Worm (Caenorhabditis elegans) whole organism, L4 larva: ENCODE results near the gene Y37D8A.8.

Experiments
- F26F4.8 ChIP-seq: fragments of 200-800 bp; sonication (Bioruptor generic); conservative IDR thresholded peaks from 2 replicates; pipeline ENCODE4 v1.3.6; 2022; ENCODE audit warnings: missing genetic modification characterization, missing compliant biosample characterization
- Y105C5A.15 ChIP-seq: fragments of 200-800 bp; sonication (Bioruptor generic); IDR thresholded peaks from 2 replicates; pipeline ENCODE4 v1.3.6; 2022; ENCODE audit warnings: missing genetic modification characterization, missing compliant biosample characterization
- Y48G9A.11 ChIP-seq: fragments of 200-800 bp; sonication (Bioruptor generic); IDR thresholded peaks from 2 replicates; pipeline ENCODE4 v1.3.6; 2022; ENCODE audit warnings: missing genetic modification reagents, missing genetic modification characterization, missing compliant biosample characterization
- Y5F2A.4 ChIP-seq: fragments of 200-800 bp; sonication (Bioruptor generic); optimal IDR thresholded peaks from 2 replicates; lab custom pipeline; 2018; ENCODE audit warnings: mild to moderate bottlenecking, missing genetic modification characterization, missing compliant biosample characterization
- aha-1 ChIP-seq: fragments of 150-350 bp; peaks from one replicate; lab custom pipeline; 2014; ENCODE audit warnings: missing biosample characterization, missing genetic modification characterization
- aly-2 ChIP-seq: sonication (generic microtip); optimal IDR thresholded peaks from 2 replicates; lab custom pipeline; 2018; ENCODE audit warnings: missing biosample characterization, missing genetic modification characterization
- attf-4 ChIP-seq: sonication (generic microtip); optimal IDR thresholded peaks from 3 replicates; lab custom pipeline; 2017; ENCODE audit warnings: missing biosample characterization, missing genetic modification characterization
- ceh-28 ChIP-seq: fragments of 150-350 bp; optimal IDR thresholded peaks from 2 replicates; lab custom pipeline; 2014; ENCODE audit warnings: missing biosample characterization, missing genetic modification reagents, missing genetic modification characterization
- ceh-82 ChIP-seq: sonication (generic microtip); optimal IDR thresholded peaks from 2 replicates; lab custom pipeline; 2017; ENCODE audit warnings: missing biosample characterization, missing genetic modification characterization
- ces-1 ChIP-seq: fragments of 150-350 bp; sonication (generic microtip); optimal IDR thresholded peaks from 4 replicates; lab custom pipeline; 2014; ENCODE audit warnings: missing biosample characterization, missing genetic modification reagents, missing genetic modification characterization
- cey-2 ChIP-seq: sonication (generic microtip); optimal IDR thresholded peaks from 3 replicates; lab custom pipeline; 2017; ENCODE audit warnings: missing genetic modification characterization, mild to moderate bottlenecking, missing compliant biosample characterization, antibody characterized with exemption, borderline replicate concordance; ENCODE audit not compliant: insufficient read depth
- ctbp-1 ChIP-seq: fragments of 200-800 bp; sonication (Bioruptor generic); IDR thresholded peaks from 2 replicates; pipeline ENCODE4 v1.3.6; 2022; ENCODE audit warnings: missing genetic modification reagents, missing genetic modification characterization, missing compliant biosample characterization
- daf-12 ChIP-seq: fragments of 150-350 bp; optimal IDR thresholded peaks from 2 replicates; lab custom pipeline; 2014; ENCODE audit warnings: missing biosample characterization, missing genetic modification reagents, missing genetic modification characterization
- daf-16 ChIP-seq, 3 experiments: sonication (generic microtip); optimal IDR thresholded peaks; 2 replicates each; lab custom pipeline; 2016 to 2017; ENCODE audit warnings: missing genetic modification characterization in 3 of 3, missing genetic modification reagents in 3 of 3, mild to moderate bottlenecking in 2 of 3, missing compliant biosample characterization in 2 of 3, missing biosample characterization in 1 of 3, moderate library complexity in 1 of 3
- daf-19 ChIP-seq: fragments of 200-800 bp; sonication (Bioruptor generic); conservative IDR thresholded peaks from 2 replicates; pipeline ENCODE4 v1.3.6; 2022; ENCODE audit warnings: missing genetic modification characterization, missing compliant biosample characterization
- dmd-6 ChIP-seq: fragments of 200-800 bp; sonication (Bioruptor generic); IDR thresholded peaks from 2 replicates; pipeline ENCODE4 v1.3.6; 2022; ENCODE audit warnings: missing genetic modification reagents, missing genetic modification characterization, missing compliant biosample characterization
- dpl-1 ChIP-seq: fragments of 150-350 bp; optimal IDR thresholded peaks from 2 replicates; lab custom pipeline; 2014; ENCODE audit warnings: missing biosample characterization, missing genetic modification reagents, missing genetic modification characterization
- duxl-1 ChIP-seq: sonication (generic microtip); optimal IDR thresholded peaks from 2 replicates; lab custom pipeline; 2016; ENCODE audit warnings: mild to moderate bottlenecking, missing genetic modification characterization, moderate library complexity, missing compliant biosample characterization; ENCODE audit not compliant: poor library complexity
- dve-1 ChIP-seq: sonication (generic microtip); optimal IDR thresholded peaks from 2 replicates; lab custom pipeline; 2017; ENCODE audit warnings: antibody characterized with exemption, mild to moderate bottlenecking, missing genetic modification characterization, missing compliant biosample characterization; ENCODE audit not compliant: insufficient read depth
- egl-27 ChIP-seq: sonication (generic microtip); optimal IDR thresholded peaks from 3 replicates; lab custom pipeline; 2017; ENCODE audit warnings: missing biosample characterization, missing genetic modification reagents, missing genetic modification characterization
- fkh-10 ChIP-seq: fragments of 150-350 bp; optimal IDR thresholded peaks from 2 replicates; lab custom pipeline; 2014; ENCODE audit warnings: missing biosample characterization, missing genetic modification reagents, missing genetic modification characterization
- fos-1 ChIP-seq: fragments of 150-350 bp; optimal IDR thresholded peaks from 2 replicates; lab custom pipeline; 2014; ENCODE audit warnings: missing biosample characterization, missing genetic modification characterization
- gei-8 ChIP-seq: fragments of 200-800 bp; sonication (Bioruptor generic); optimal IDR thresholded peaks from 2 replicates; lab custom pipeline; 2018; ENCODE audit warnings: mild to moderate bottlenecking, missing genetic modification characterization, missing compliant biosample characterization
- hif-1 ChIP-seq, 2 experiments: sonication (generic microtip); optimal IDR thresholded peaks; 2 replicates each; lab custom pipeline; 2016 to 2017; ENCODE audit warnings: missing compliant biosample characterization in 2 of 2, missing genetic modification characterization in 2 of 2, missing genetic modification reagents in 2 of 2, missing genotype in 2 of 2, mild to moderate bottlenecking in 1 of 2
- hlh-11 ChIP-seq: fragments of 200-800 bp; sonication (Bioruptor generic); optimal IDR thresholded peaks from 2 replicates; lab custom pipeline; 2018; ENCODE audit warnings: mild to moderate bottlenecking, missing genetic modification characterization, missing compliant biosample characterization
- hlh-30 ChIP-seq: sonication (generic microtip); optimal IDR thresholded peaks from 2 replicates; lab custom pipeline; 2017; ENCODE audit warnings: antibody characterized with exemption, mild to moderate bottlenecking, missing genetic modification characterization, missing compliant biosample characterization; ENCODE audit not compliant: insufficient read depth
- hmg-1.1 ChIP-seq: fragments of 200-800 bp; sonication (Bioruptor generic); IDR thresholded peaks from 2 replicates; pipeline ENCODE4 v1.3.6; 2022; ENCODE audit warnings: missing genetic modification reagents, missing genetic modification characterization, missing compliant biosample characterization
- jun-1 ChIP-seq: fragments of 150-350 bp; optimal IDR thresholded peaks from 2 replicates; lab custom pipeline; 2014; ENCODE audit warnings: missing biosample characterization, missing genetic modification reagents, missing genetic modification characterization
- lim-7 ChIP-seq: fragments of 200-800 bp; sonication (Bioruptor generic); IDR thresholded peaks from 2 replicates; pipeline ENCODE4 v1.3.6; 2022; ENCODE audit warnings: missing genetic modification characterization, missing compliant biosample characterization
- lin-1 ChIP-seq: fragments of 200-800 bp; sonication (Bioruptor generic); IDR thresholded peaks from 2 replicates; pipeline ENCODE4 v1.3.6; 2022; ENCODE audit warnings: missing genetic modification reagents, missing genetic modification characterization, missing compliant biosample characterization
- lin-13 ChIP-seq: fragments of 150-350 bp; optimal IDR thresholded peaks from 2 replicates; lab custom pipeline; 2014; ENCODE audit warnings: missing biosample characterization, missing genetic modification reagents, missing genetic modification characterization
- lin-39 ChIP-seq: fragments of 150-350 bp; optimal IDR thresholded peaks from 2 replicates; lab custom pipeline; 2014; ENCODE audit warnings: missing biosample characterization, missing genetic modification reagents, missing genetic modification characterization
- madf-9 ChIP-seq: fragments of 200-800 bp; sonication (Bioruptor generic); conservative IDR thresholded peaks from 2 replicates; pipeline ENCODE4 v1.3.6; 2022; ENCODE audit warnings: missing genetic modification reagents, missing genetic modification characterization, missing compliant biosample characterization
- mdt-29 ChIP-seq: fragments of 200-800 bp; sonication (Bioruptor generic); IDR thresholded peaks from 2 replicates; pipeline ENCODE4 v1.3.6; 2022; ENCODE audit warnings: missing genetic modification reagents, missing genetic modification characterization, missing compliant biosample characterization
- mep-1 ChIP-seq: fragments of 150-350 bp; sonication (generic microtip); optimal IDR thresholded peaks from 3 replicates; lab custom pipeline; 2014; ENCODE audit warnings: missing biosample characterization, missing genetic modification characterization
- nhr-102 ChIP-seq: sonication (generic microtip); optimal IDR thresholded peaks from 2 replicates; lab custom pipeline; 2016; ENCODE audit warnings: mild to moderate bottlenecking, missing genetic modification characterization, moderate library complexity, missing compliant biosample characterization
- nhr-111 ChIP-seq: fragments of 200-800 bp; sonication (Bioruptor generic); optimal IDR thresholded peaks from 2 replicates; lab custom pipeline; 2018; ENCODE audit warnings: mild to moderate bottlenecking, missing genetic modification characterization, missing compliant biosample characterization
- nhr-237 ChIP-seq: sonication (generic microtip); optimal IDR thresholded peaks from 2 replicates; lab custom pipeline; 2017; ENCODE audit warnings: missing biosample characterization, missing genetic modification characterization
- nhr-28 ChIP-seq: fragments of 150-350 bp; optimal IDR thresholded peaks from 2 replicates; lab custom pipeline; 2014; ENCODE audit warnings: missing biosample characterization, missing genetic modification characterization
- nhr-41 ChIP-seq: fragments of 200-800 bp; sonication (Bioruptor generic); IDR thresholded peaks from 2 replicates; pipeline ENCODE4 v1.3.6; 2022; ENCODE audit warnings: missing genetic modification reagents, missing genetic modification characterization, missing compliant biosample characterization
- php-3 ChIP-seq: fragments of 200-800 bp; sonication (Bioruptor generic); IDR thresholded peaks from 2 replicates; pipeline ENCODE4 v1.3.6; 2022; ENCODE audit warnings: missing genetic modification reagents, missing genetic modification characterization, missing compliant biosample characterization
- pqm-1 ChIP-seq: sonication (generic microtip); optimal IDR thresholded peaks from 2 replicates; lab custom pipeline; 2017; ENCODE audit warnings: missing biosample characterization, missing genetic modification characterization
- rbr-2 ChIP-seq: sonication (generic microtip); optimal IDR thresholded peaks from 2 replicates; lab custom pipeline; 2016; ENCODE audit warnings: missing genotype, missing genetic modification characterization, missing compliant biosample characterization
- saeg-2 ChIP-seq: fragments of 200-800 bp; sonication (Bioruptor generic); IDR thresholded peaks from 2 replicates; pipeline ENCODE4 v1.3.6; 2022; ENCODE audit warnings: missing genetic modification reagents, missing genetic modification characterization, missing compliant biosample characterization
- skn-1 ChIP-seq: fragments of 150-350 bp; optimal IDR thresholded peaks from 2 replicates; lab custom pipeline; 2014; ENCODE audit warnings: missing biosample characterization, missing genetic modification characterization
- snpc-1.2 ChIP-seq: fragments of 200-800 bp; sonication (Bioruptor generic); IDR thresholded peaks from 2 replicates; pipeline ENCODE4 v1.3.6; 2022; ENCODE audit warnings: missing genetic modification reagents, missing genetic modification characterization, missing compliant biosample characterization
- snpc-4 ChIP-seq: fragments of 150-350 bp; optimal IDR thresholded peaks from 2 replicates; lab custom pipeline; 2014; ENCODE audit warnings: missing biosample characterization, missing genetic modification characterization
- spr-3 ChIP-seq: fragments of 200-800 bp; sonication (Bioruptor generic); optimal IDR thresholded peaks from 2 replicates; lab custom pipeline; 2018; ENCODE audit warnings: mild to moderate bottlenecking, missing genetic modification characterization, missing compliant biosample characterization
- unc-39 ChIP-seq: sonication (generic microtip); optimal IDR thresholded peaks from 2 replicates; lab custom pipeline; 2017; ENCODE audit warnings: missing biosample characterization, missing genetic modification characterization
- unc-62 ChIP-seq, 3 experiments: fragments of 150-350 bp in 1 of 3; sonication (generic microtip); optimal IDR thresholded peaks in 2 of 3; peaks in 1 of 3; 1 replicate in 1 of 3; 2 replicates in 2 of 3; lab custom pipeline; 2014 to 2017; ENCODE audit warnings: missing biosample characterization in 3 of 3, missing genetic modification characterization in 3 of 3, missing genetic modification reagents in 3 of 3, missing genotype in 1 of 3
- zfp-3 ChIP-seq: fragments of 200-800 bp; sonication (Bioruptor generic); conservative IDR thresholded peaks from 2 replicates; pipeline ENCODE4 v1.3.6; 2022; ENCODE audit warnings: missing genetic modification reagents, missing genetic modification characterization, missing compliant biosample characterization

The Y37D8A.8 gene

ce11 chrIII:12841328-12841727 is 23.4 kb upstream of the Y37D8A.8 start (continued):
- TF ChIP-seq dpl-1 (GFP tag; lab: Kevin White, UChicago) = peak; percentile 24
- TF ChIP-seq ceh-28 (tag; lab: Kevin White, UChicago) = no peak
- no peak for TF ChIP-seq nhr-237
- TF ChIP-seq madf-9 (GFP tag; lab: Robert Waterston, UW) = no peak
- TF ChIP-seq hif-1 (tag; optimal IDR thresholded peaks at IDR 0.05; lab: Kevin White, UChicago) = peak in 1 of 2 experiments; percentile 42
- TF ChIP-seq dmd-6 (GFP tag; lab: Robert Waterston, UW) = peak; percentile 83
- no peak for TF ChIP-seq F26F4.8 (GFP tag; lab: Robert Waterston, UW)
- TF ChIP-seq snpc-1.2 (GFP tag; lab: Robert Waterston, UW) = no peak
- TF ChIP-seq ceh-82 (tag; lab: Kevin White, UChicago) = no peak
- no peak for TF ChIP-seq daf-19
- peak; percentile 71 for TF ChIP-seq dve-1 (tag; lab: Kevin White, UChicago)
- no peak for TF ChIP-seq aha-1 (tag; lab: Kevin White, UChicago)
- no peak for TF ChIP-seq spr-3 (GFP tag; lab: Kevin White, UChicago)
- TF ChIP-seq Y5F2A.4 (GFP tag; lab: Kevin White, UChicago) = no peak
- TF ChIP-seq lin-39 (tag; lab: Kevin White, UChicago) = no peak
- peak in 1 of 2 experiments; percentile 58 for TF ChIP-seq unc-62 (GFP tag; optimal IDR thresholded peaks at IDR 0.05 in 1 of 2; lab: Kevin White, UChicago)
- TF ChIP-seq unc-62 (tag; optimal IDR thresholded peaks at IDR 0.05; lab: Kevin White, UChicago) = no peak
- TF ChIP-seq saeg-2 = no peak
- no peak for TF ChIP-seq php-3
- peak; percentile 48 for TF ChIP-seq daf-12
- TF ChIP-seq attf-4 (tag; lab: Kevin White, UChicago) = no peak
- peak; percentile 67; the same call in 1 of the 2 replicates for TF ChIP-seq ctbp-1 (GFP tag; lab: Robert Waterston, UW)
- TF ChIP-seq gei-8 (GFP tag; lab: Kevin White, UChicago) = no peak
- TF ChIP-seq ces-1 (GFP tag; lab: Kevin White, UChicago) = peak; percentile 72
- no peak for TF ChIP-seq zfp-3 (GFP tag; lab: Robert Waterston, UW)
- TF ChIP-seq snpc-4 (tag; lab: Kevin White, UChicago) = no peak
- TF ChIP-seq hmg-1.1 (GFP tag; lab: Robert Waterston, UW) = no peak
- no peak for TF ChIP-seq aly-2 (tag; lab: Kevin White, UChicago)
- no peak for TF ChIP-seq jun-1 (tag; lab: Kevin White, UChicago)
- no peak for TF ChIP-seq nhr-111 (GFP tag; lab: Kevin White, UChicago)
- TF ChIP-seq rbr-2 (tag; lab: Kevin White, UChicago) = peak; percentile 49
- TF ChIP-seq hlh-11 (tag; lab: Kevin White, UChicago) = peak; percentile 87
- no peak for TF ChIP-seq fos-1
- no peak for TF ChIP-seq Y105C5A.15 (GFP tag; lab: Robert Waterston, UW)
- no peak for TF ChIP-seq skn-1
- TF ChIP-seq unc-39 = no peak
- TF ChIP-seq duxl-1 = no peak
- TF ChIP-seq daf-16 (GFP tag; optimal IDR thresholded peaks at IDR 0.05; lab: Kevin White, UChicago) = no peak
- peak; percentile 48 for TF ChIP-seq daf-16 (tag; optimal IDR thresholded peaks at IDR 0.05; lab: Kevin White, UChicago)
- no peak for TF ChIP-seq lin-1 (GFP tag; lab: Robert Waterston, UW)
- TF ChIP-seq fkh-10 (GFP tag; lab: Kevin White, UChicago) = peak; percentile 60
- TF ChIP-seq Y48G9A.11 (GFP tag; lab: Robert Waterston, UW) = no peak
- no peak for TF ChIP-seq lin-13 (GFP tag; lab: Kevin White, UChicago)
- no peak for TF ChIP-seq egl-27 (tag; lab: Kevin White, UChicago)
- TF ChIP-seq mdt-29 (GFP tag; lab: Robert Waterston, UW) = no peak
- TF ChIP-seq pqm-1 = no peak
- TF ChIP-seq mep-1 (tag; lab: Kevin White, UChicago) = peak; percentile 72
- peak; percentile 80 for TF ChIP-seq nhr-28 (tag; lab: Kevin White, UChicago)
- TF ChIP-seq hlh-30 = peak; percentile 90
- TF ChIP-seq nhr-41 = no peak
- no peak for TF ChIP-seq cey-2 (tag; lab: Kevin White, UChicago)
- TF ChIP-seq nhr-102 (tag; lab: Kevin White, UChicago) = peak; percentile 30
- TF ChIP-seq lim-7 = no peak
